Worm (Caenorhabditis elegans): Measurements from ENCODE around the gene T05A1.5.

DNA sequence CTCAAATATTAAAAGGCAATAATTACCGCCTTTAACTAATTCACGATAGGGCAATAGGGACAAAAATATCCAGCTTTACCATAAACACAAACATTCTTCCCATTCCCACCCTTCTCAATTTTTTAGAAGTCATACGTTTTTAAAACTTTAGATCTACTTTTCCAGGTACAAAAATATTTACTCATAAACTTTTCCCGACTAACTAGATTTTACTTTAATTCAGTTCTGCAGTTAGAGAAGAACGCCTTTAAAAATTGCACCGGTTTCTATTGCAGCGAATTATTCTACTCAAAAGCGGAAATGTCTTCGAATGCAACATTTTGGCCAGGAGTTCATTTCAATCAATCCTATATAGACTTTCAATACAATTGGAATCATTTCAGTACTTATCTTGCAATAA is 49.8 kb upstream of the T05A1.5 start, which contains the start of gene sru-3:
- TF ChIP-seq tlf-1 (GFP tag; optimal IDR thresholded peaks at IDR 0.05): no peak
- no peak for TF ChIP-seq rpc-1 (optimal IDR thresholded peaks at IDR 0.05)
- no peak for TF ChIP-seq rpc-1 (tag; optimal IDR thresholded peaks at IDR 0.05)
- no peak for TF ChIP-seq B0019.2 (GFP tag; conservative IDR thresholded peaks at IDR 0.05)
- no peak for TF ChIP-seq bed-1 (GFP tag; IDR thresholded peaks at IDR 0.05)
- no peak for TF ChIP-seq snpc-4 (GFP tag; optimal IDR thresholded peaks at IDR 0.05)
- TF ChIP-seq snpc-4 (tag; optimal IDR thresholded peaks at IDR 0.05): no peak
- TF ChIP-seq zim-3 (tag; optimal IDR thresholded peaks at IDR 0.05): no peak
- TF ChIP-seq chd-7 (tag; optimal IDR thresholded peaks at IDR 0.05): no peak
- no peak for TF ChIP-seq unc-62 (GFP tag; optimal IDR thresholded peaks at IDR 0.05)
- no peak for TF ChIP-seq let-607 (tag; optimal IDR thresholded peaks at IDR 0.05)
- TF ChIP-seq fkh-3 (tag; optimal IDR thresholded peaks at IDR 0.05): no peak
- TF ChIP-seq B0336.3 (GFP tag; IDR thresholded peaks at IDR 0.05): no peak
- TF ChIP-seq K11D2.4 (GFP tag; IDR thresholded peaks at IDR 0.05): no peak
- no peak for TF ChIP-seq ama-1 (optimal IDR thresholded peaks at IDR 0.05)
- TF ChIP-seq ama-1 (GFP tag; optimal IDR thresholded peaks at IDR 0.05): no peak
- no peak for TF ChIP-seq F49E8.2 (tag; optimal IDR thresholded peaks at IDR 0.05; ENCODE audit: insufficient read depth)
